Worm (Caenorhabditis elegans): ENCODE data around the gene F19B10.1.

The F19B10.1 gene

DNA sequence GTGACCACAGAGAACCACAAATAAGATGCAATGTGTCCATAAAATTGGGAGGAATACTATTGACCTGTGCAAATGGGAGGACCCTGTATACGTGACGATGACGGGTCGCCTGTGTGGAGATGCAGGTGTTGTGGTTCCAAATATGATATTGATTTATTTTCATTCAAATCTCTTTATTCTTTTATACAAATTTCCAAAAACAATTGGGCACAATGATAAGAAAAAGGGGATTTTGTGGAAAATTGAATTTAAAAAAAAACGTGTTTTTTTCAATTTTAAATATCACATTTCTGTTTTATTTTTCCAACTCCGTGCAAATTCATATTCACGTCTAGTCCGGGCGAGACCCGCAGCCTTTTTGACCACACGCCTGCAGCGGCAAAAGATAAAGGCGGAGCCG, 7.8 kb upstream of the F19B10.1 start, which contains the start of gene F19B10.2:
Gene F19B10.2 (plus strand): TSS at position 301 of the 400 bp plus-strand sequence.
- TF ChIP-seq lim-6 (tag; optimal IDR thresholded peaks at IDR 0.05) (no peak), unc-55 (GFP tag; optimal IDR thresholded peaks at IDR 0.05) (no peak), gmeb-2 (tag; optimal IDR thresholded peaks at IDR 0.05) (no peak), nhr-11 (tag; optimal IDR thresholded peaks at IDR 0.05) (no peak), pha-4 (tag; optimal IDR thresholded peaks at IDR 0.05) (no peak), mec-3 (tag; optimal IDR thresholded peaks at IDR 0.05; ENCODE audit: borderline replicate concordance) (no peak), pax-1 (tag; optimal IDR thresholded peaks at IDR 0.05) (no peak), elt-4 (tag; optimal IDR thresholded peaks at IDR 0.05) (no peak), fkh-10 (GFP tag; optimal IDR thresholded peaks at IDR 0.05) (no peak), ahr-1 (tag; optimal IDR thresholded peaks at IDR 0.05) (no peak), sox-2 (GFP tag; IDR thresholded peaks at IDR 0.05) (no peak), fax-1 (tag; optimal IDR thresholded peaks at IDR 0.05) (no peak), ceh-2 (tag; optimal IDR thresholded peaks at IDR 0.05) (no peak), zip-5 (tag; optimal IDR thresholded peaks at IDR 0.05) (no peak), hlh-30 (tag; optimal IDR thresholded peaks at IDR 0.05; ENCODE audit: insufficient read depth) (no peak), hlh-6 (tag; optimal IDR thresholded peaks at IDR 0.05) (no peak)

DNA sequence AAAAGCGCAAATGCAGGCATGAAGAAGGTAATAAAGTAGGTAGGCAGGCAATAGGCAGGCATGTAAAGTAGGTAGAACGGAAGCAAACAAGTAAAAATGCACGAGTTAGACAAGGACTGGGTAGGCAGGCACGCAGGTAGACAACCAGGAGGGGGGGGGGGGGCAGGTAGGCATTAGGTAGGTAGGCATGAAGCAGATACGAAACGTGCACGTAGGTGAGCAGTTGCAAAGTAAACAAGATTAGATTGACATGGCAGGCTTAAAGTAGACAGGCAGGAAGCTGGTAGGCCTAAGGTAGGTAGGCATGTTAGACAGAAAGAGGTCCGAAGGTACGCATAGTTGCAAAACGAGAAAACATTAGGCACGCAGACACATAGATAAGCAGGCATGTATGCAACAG, 4.0 kb upstream of the F19B10.1 start:
- TF ChIP-seq ama-1 (optimal IDR thresholded peaks at IDR 0.05) (no peak), fax-1 (tag; optimal IDR thresholded peaks at IDR 0.05) (no peak), mec-3 (tag; optimal IDR thresholded peaks at IDR 0.05; ENCODE audit: borderline replicate concordance) (no peak), ahr-1 (tag; optimal IDR thresholded peaks at IDR 0.05) (no peak), zip-5 (tag; optimal IDR thresholded peaks at IDR 0.05) (no peak), syd-9 (tag; optimal IDR thresholded peaks at IDR 0.05) (no peak), ceh-48 (tag; optimal IDR thresholded peaks at IDR 0.05) (no peak), unc-86 (tag; optimal IDR thresholded peaks at IDR 0.05) (no peak), nfya-1 (tag; optimal IDR thresholded peaks at IDR 0.05) (no peak), lin-11 (tag; optimal IDR thresholded peaks at IDR 0.05) (no peak), rnt-1 (tag; optimal IDR thresholded peaks at IDR 0.05) (no peak), ceh-2 (tag; optimal IDR thresholded peaks at IDR 0.05) (no peak), elt-2 (tag; optimal IDR thresholded peaks at IDR 0.05) (no peak), ref-2 (tag; optimal IDR thresholded peaks at IDR 0.05) (no peak), ceh-18 (tag; optimal IDR thresholded peaks at IDR 0.05) (no peak), sox-2 (GFP tag; IDR thresholded peaks at IDR 0.05) (no peak), npax-4 (tag; optimal IDR thresholded peaks at IDR 0.05) (no peak), C08G9.2 (tag; optimal IDR thresholded peaks at IDR 0.05) (no peak)

DNA sequence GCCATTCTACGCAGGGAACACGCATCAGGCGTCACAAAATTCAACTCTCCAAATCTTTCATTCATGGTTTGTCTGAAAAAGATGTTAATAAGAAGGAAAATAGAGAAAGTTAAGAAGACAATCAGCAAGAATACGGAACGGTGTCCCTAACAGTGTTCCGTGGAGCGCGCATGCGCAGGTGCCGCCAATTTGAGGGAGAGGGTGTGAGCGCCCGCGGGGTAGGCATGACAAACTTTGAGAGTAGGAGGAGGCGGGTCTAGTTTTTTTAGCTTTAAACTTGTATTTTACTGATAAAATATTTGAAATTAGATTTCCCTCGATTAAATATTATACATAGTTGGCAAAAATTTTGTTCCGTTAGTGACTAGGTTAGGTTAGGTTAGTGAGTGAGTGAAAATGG, 2.6 kb upstream of the F19B10.1 start:
- TF ChIP-seq ceh-2 (tag; optimal IDR thresholded peaks at IDR 0.05), result no peak
- TF ChIP-seq fkh-10 (GFP tag; optimal IDR thresholded peaks at IDR 0.05), result no peak
- TF ChIP-seq F13H6.1 (tag; optimal IDR thresholded peaks at IDR 0.05), result no peak
- no peak for TF ChIP-seq pha-2 (tag; optimal IDR thresholded peaks at IDR 0.05)
- no peak for TF ChIP-seq elt-4 (tag; optimal IDR thresholded peaks at IDR 0.05)
- TF ChIP-seq pros-1 (tag; optimal IDR thresholded peaks at IDR 0.05), result no peak
- no peak for TF ChIP-seq fkh-6 (tag; optimal IDR thresholded peaks at IDR 0.05)
- TF ChIP-seq npax-4 (tag; optimal IDR thresholded peaks at IDR 0.05), result no peak
- no peak for TF ChIP-seq hlh-30 (tag; optimal IDR thresholded peaks at IDR 0.05; ENCODE audit: insufficient read depth)
- TF ChIP-seq madf-2 (tag; optimal IDR thresholded peaks at IDR 0.05), result no peak
- no peak for TF ChIP-seq rnt-1 (tag; optimal IDR thresholded peaks at IDR 0.05)
- no peak for TF ChIP-seq tbx-2 (tag; optimal IDR thresholded peaks at IDR 0.05)

DNA sequence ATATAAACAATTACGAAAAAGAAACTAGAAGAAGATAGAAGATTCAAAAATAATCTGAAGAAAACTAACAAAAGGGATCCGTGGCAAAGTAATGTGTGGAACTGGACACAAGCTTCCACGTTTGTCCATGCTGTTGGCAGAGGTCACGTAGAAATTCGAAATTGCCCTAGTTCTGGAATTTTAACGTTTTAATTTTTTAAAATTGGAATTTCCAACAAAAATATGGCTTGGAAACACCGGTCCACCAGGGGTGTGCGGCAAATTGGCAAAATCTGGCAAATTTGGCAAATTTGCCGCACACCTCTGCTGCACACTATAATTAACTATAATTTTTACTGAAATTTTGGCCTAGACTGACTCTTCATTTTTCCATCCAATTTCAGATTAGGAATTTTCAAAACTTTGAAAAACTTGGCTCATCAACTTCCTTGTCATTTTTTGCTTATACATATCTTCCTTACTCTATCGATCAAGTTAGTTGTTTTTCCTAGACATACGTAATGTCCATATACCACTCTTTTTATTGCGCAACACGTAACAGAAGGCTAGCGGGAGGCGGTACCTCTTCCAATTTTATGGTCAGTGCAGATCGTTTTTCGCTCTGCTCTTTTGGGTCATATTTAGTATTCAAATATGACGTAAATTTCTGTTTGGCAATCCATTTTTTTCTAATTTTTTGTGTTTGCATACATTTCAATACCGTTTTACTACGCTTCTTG, 1.5 kb upstream of the F19B10.1 start, which contains the start of gene F19B10.10:
Gene F19B10.10 (minus strand): TSS at position 51 of the 719 bp plus-strand sequence.
- TF ChIP-seq ceh-34 (tag; optimal IDR thresholded peaks at IDR 0.05) (no peak), unc-55 (GFP tag; optimal IDR thresholded peaks at IDR 0.05) (no peak), ztf-16 (tag; optimal IDR thresholded peaks at IDR 0.05) (no peak)
